Worm (Caenorhabditis elegans): Measurements from ENCODE around the gene vps-33.1.

DNA sequence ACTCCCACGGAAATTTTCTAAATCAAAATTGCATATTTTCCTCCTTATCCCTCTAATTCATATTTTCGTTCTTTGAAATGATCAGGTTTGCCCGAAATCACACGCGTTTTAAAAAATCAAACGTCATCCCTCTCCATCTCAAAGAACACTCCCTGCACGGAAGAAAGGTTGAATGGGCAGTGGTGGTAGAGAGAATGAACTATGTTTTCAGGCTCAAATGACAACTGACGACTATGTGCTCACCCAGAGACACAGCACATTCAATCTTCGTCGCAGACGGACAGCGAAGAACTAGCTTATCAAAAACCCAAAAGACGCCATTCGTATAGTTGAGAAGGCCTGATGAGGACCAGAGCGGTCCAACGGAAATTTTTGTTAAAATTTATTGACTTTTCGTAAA, 39.1 kb downstream of the vps-33.1 start:
- no peak for TF ChIP-seq hnd-1 (tag; optimal IDR thresholded peaks at IDR 0.05)
- no peak for TF ChIP-seq ama-1 (optimal IDR thresholded peaks at IDR 0.05)
- no peak for TF ChIP-seq flt-1 (GFP tag; IDR thresholded peaks at IDR 0.05)
- no peak for TF ChIP-seq ceh-36 (tag; optimal IDR thresholded peaks at IDR 0.05)
- no peak for TF ChIP-seq hmbx-1 (tag; optimal IDR thresholded peaks at IDR 0.05)
- no peak for TF ChIP-seq aly-1 (tag; optimal IDR thresholded peaks at IDR 0.05)
- TF ChIP-seq ceh-13 (GFP tag; optimal IDR thresholded peaks at IDR 0.05): no peak
- TF ChIP-seq tbx-37 (GFP tag; conservative IDR thresholded peaks at IDR 0.05): no peak
- TF ChIP-seq F13C5.2 (tag; optimal IDR thresholded peaks at IDR 0.05): no peak
- TF ChIP-seq sea-1 (GFP tag; conservative IDR thresholded peaks at IDR 0.05): no peak
- TF ChIP-seq ets-7 (tag; optimal IDR thresholded peaks at IDR 0.05): no peak

Data from whole organism, early embryonic.